Worm (Caenorhabditis elegans): ENCODE measurements around the gene mfsd-12.

The mfsd-12 gene

DNA sequence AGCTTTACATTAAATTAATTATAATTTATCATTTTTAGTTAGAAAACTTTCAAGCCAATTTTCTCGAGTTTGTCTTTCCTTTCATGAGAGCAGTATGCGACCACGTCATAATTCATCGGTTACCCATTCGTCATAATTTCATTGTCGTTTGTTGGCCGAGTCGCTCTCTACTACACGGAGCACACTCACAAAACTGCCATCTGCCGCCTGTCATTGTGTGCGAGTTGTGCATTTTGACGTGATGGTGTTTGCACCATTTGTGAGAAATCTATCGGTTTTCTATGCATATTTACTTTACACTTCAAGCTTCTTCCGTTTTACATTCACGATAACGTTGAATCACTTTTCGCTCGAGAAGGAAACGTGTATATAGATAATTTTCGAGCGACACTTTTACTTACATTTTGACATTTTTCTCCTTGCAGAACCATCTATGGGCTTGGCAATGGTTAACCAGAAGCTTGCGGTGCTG lies 38.9 kb downstream of the mfsd-12 start, which contains the start of gene dhhc-10:
Gene dhhc-10, plus strand, starts transcription at position 422 of the 472 bp plus-strand sequence.
- TF ChIP-seq cog-1 (tag; optimal IDR thresholded peaks at IDR 0.05), result peak; percentile 59
- no peak for TF ChIP-seq ztf-29 (GFP tag; IDR thresholded peaks at IDR 0.05)

ce11 chrX:4711698-4712329 lies 43.9 kb downstream of the mfsd-12 start, which contains the start of the genes dnj-14 and glit-1:
TSS of gene dnj-14 (minus strand) at chrX:4711748.
TSS of gene glit-1 (plus strand) at chrX:4712279.
- TF ChIP-seq med-1 (GFP tag; optimal IDR thresholded peaks at IDR 0.05; ENCODE audit: insufficient read depth), result no peak
- TF ChIP-seq tab-1 (GFP tag; IDR thresholded peaks at IDR 0.05), result no peak
- peak; percentile 83 for TF ChIP-seq cog-1 (tag; optimal IDR thresholded peaks at IDR 0.05)
- peak; percentile 77 for TF ChIP-seq ztf-23 (GFP tag; IDR thresholded peaks at IDR 0.05)
- TF ChIP-seq ref-1 (GFP tag; conservative IDR thresholded peaks at IDR 0.05), result no peak
- peak; percentile 5; the same call in 1 of the 2 replicates for TF ChIP-seq T22C8.4 (GFP tag; IDR thresholded peaks at IDR 0.05)
- peak; percentile 72 for TF ChIP-seq flt-1 (GFP tag; IDR thresholded peaks at IDR 0.05)

DNA sequence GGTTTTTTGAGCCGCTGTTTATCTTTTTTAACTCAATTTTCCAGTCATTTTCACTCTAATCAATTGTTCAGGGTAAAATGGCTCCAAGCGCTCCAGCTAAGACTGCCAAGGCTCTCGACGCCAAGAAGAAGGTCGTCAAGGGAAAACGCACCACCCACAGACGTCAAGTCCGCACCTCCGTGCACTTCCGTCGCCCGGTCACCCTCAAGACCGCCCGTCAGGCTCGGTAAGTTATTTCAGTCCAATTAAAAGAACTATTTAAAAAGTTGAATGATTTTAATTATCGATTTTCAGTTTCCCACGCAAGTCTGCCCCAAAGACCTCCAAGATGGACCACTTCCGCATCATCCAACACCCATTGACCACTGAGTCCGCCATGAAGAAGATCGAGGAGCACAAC lies 47.2 kb downstream of the mfsd-12 start, which contains the start of gene rpl-25.1:
Gene rpl-25.1, plus strand, starts transcription at position 72 of the 400 bp plus-strand sequence.
- TF ChIP-seq med-1 (GFP tag; optimal IDR thresholded peaks at IDR 0.05; ENCODE audit: insufficient read depth) (no peak), flt-1 (GFP tag; IDR thresholded peaks at IDR 0.05) (no peak), ztf-23 (GFP tag; IDR thresholded peaks at IDR 0.05) (no peak), tab-1 (GFP tag; IDR thresholded peaks at IDR 0.05) (0 out of 2 replicates have a peak, but pooled peaks have one; percentile 20), T22C8.4 (GFP tag; IDR thresholded peaks at IDR 0.05) (peak; percentile 39; the same call in 1 of the 2 replicates)

ce11 chrX:4718114-4718513 lies 50.2 kb downstream of the mfsd-12 start:
- TF ChIP-seq tab-1 (GFP tag; IDR thresholded peaks at IDR 0.05) (no peak), med-1 (GFP tag; optimal IDR thresholded peaks at IDR 0.05; ENCODE audit: insufficient read depth) (no peak), flt-1 (GFP tag; IDR thresholded peaks at IDR 0.05) (no peak), cog-1 (tag; optimal IDR thresholded peaks at IDR 0.05) (no peak), ztf-23 (GFP tag; IDR thresholded peaks at IDR 0.05) (no peak), T22C8.4 (GFP tag; IDR thresholded peaks at IDR 0.05) (no peak), ref-1 (GFP tag; conservative IDR thresholded peaks at IDR 0.05) (no peak), klf-2 (GFP tag; conservative IDR thresholded peaks at IDR 0.05) (no peak), ztf-29 (GFP tag; IDR thresholded peaks at IDR 0.05) (no peak)

DNA sequence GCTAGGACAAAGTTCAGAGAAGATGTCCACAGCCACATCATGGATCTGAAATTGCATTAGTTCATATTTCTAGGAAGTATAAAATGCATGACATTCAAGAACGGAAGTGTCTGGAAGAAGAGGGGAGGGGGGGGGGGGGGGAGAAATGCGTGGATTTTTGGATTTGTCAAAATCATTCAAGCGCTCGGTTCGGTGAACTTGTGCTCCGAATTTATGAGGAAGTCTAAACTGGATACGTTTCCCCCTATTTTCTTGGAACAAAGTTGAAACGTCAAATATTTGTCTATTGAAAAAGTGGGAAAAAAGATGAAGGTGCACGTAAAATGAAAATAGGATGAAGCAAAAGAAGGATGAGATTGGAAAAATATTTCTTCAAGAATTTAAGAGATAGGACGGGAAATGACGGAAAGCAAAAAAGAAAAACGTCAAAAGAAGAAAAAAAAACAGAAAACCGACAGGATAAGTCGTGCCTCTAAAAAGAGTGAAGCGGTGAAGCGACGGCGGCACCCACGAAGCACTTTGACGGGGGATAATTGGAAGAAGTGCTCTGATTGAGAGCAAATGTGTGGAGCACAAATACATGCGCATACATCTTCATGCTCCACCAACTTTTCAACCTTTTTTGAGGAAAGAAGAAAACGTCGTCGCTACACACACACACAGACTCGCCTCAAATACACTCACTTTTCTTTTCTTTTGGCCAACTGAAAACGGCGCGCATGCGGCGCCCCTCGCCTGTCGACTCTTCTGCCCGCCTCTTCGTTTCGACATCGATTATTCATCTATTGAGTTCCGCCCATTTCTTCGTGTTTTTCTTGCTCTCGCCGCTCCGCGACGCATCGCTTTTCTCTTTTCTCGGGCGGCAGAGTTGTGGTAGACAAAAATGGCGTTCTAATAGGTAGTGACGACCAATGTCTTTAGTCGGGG lies 53.0 kb downstream of the mfsd-12 start, which contains the start of gene F55D10.4:
Gene F55D10.4, minus strand, starts transcription at position 51 of the 927 bp plus-strand sequence.
- no peak for TF ChIP-seq klf-2 (GFP tag; conservative IDR thresholded peaks at IDR 0.05)
- no peak for TF ChIP-seq med-1 (GFP tag; optimal IDR thresholded peaks at IDR 0.05; ENCODE audit: insufficient read depth)
- no peak for TF ChIP-seq T22C8.4 (GFP tag; IDR thresholded peaks at IDR 0.05)
- TF ChIP-seq flt-1 (GFP tag; IDR thresholded peaks at IDR 0.05), result no peak
- TF ChIP-seq ztf-23 (GFP tag; IDR thresholded peaks at IDR 0.05), result no peak
- TF ChIP-seq cog-1 (tag; optimal IDR thresholded peaks at IDR 0.05), result no peak
- TF ChIP-seq ztf-29 (GFP tag; IDR thresholded peaks at IDR 0.05), result no peak
- TF ChIP-seq tab-1 (GFP tag; IDR thresholded peaks at IDR 0.05), result no peak
- TF ChIP-seq ref-1 (GFP tag; conservative IDR thresholded peaks at IDR 0.05), result no peak

Measured in whole organism, midembryonic.